Worm (Caenorhabditis elegans): ENCODE results near the gene R05A10.2.

DNA sequence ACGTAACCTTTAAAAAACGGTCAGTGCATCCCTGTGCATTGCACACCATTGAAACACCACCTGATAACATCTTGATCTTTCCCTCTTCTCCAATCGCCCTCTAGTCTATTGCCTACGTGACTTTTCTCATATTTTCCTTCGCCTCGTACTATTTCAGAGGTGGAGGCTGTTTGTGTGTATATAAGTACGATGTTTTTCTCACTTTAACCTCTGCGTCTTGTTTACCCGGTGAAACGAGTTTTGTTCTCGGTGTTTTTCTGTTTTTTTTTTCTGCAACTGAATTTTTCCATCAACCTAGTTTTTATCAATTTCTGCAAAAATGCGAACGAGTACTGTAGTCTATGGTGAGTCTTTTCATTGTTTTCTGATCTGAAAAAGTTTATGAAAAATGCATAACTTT is 42.6 kb downstream of the R05A10.2 start, which contains the start of gene sqrd-1:
- no peak for TF ChIP-seq jun-1 (tag; optimal IDR thresholded peaks at IDR 0.05)
- TF ChIP-seq skn-1 (tag; optimal IDR thresholded peaks at IDR 0.05) = no peak
- no peak for TF ChIP-seq lin-39 (tag; optimal IDR thresholded peaks at IDR 0.05)
- no peak for TF ChIP-seq mxl-2 (GFP tag; conservative IDR thresholded peaks at IDR 0.05)
- TF ChIP-seq lir-3 (tag; optimal IDR thresholded peaks at IDR 0.05) = no peak
- peak in 1 of 2 experiments; percentile 93 for TF ChIP-seq daf-16 (GFP tag; optimal IDR thresholded peaks at IDR 0.05)
- TF ChIP-seq daf-16 (tag; optimal IDR thresholded peaks at IDR 0.05) = peak; percentile 88
- no peak for TF ChIP-seq daf-12 (tag; optimal IDR thresholded peaks at IDR 0.05)
- no peak for TF ChIP-seq aly-2 (tag; optimal IDR thresholded peaks at IDR 0.05)

Measured in whole organism, L4 larva.